Worm (Caenorhabditis elegans): ENCODE measurements around the gene jmjd-3.1.
"Not testable (repeated sequence)": the region's sequence is repeated elsewhere in the genome, so short reads cannot be mapped to it uniquely, and the experiment has no call there.

Gene jmjd-3.1

DNA sequence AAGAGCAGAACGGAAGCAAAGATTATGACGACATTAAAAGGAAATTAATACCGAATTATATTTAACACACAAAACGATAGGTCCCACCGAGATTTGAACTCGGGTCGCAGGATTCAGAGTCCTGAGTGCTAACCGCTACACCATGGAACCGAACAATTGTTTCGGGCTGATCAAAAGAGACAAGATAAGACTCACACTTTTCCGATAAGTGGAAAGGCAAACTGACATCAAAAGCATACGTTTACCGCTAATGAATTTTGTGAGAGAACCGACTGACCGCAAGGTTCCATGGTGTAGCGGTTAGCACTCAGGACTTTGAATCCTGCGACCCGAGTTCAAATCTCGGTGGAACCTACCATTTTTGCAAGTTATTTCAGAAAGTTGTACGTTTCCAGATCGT, 37.9 kb downstream of the jmjd-3.1 start (continued):
- TF ChIP-seq nhr-47 (tag; optimal IDR thresholded peaks at IDR 0.05) = peak; percentile 54
- TF ChIP-seq nhr-90 (tag; optimal IDR thresholded peaks at IDR 0.05; ENCODE audit: poor library complexity) = peak; percentile 72
- TF ChIP-seq zag-1 (tag; optimal IDR thresholded peaks at IDR 0.05) = no peak
- no peak for TF ChIP-seq ceh-8 (GFP tag; optimal IDR thresholded peaks at IDR 0.05)
- peak; percentile 46 for TF ChIP-seq nhr-85 (tag)
- TF ChIP-seq isw-1 (GFP tag; IDR thresholded peaks at IDR 0.05) = no peak
- TF ChIP-seq unc-86 (tag; optimal IDR thresholded peaks at IDR 0.05) = no peak
- TF ChIP-seq skn-1 (tag; optimal IDR thresholded peaks at IDR 0.05) = no peak
- peak; percentile 44 for TF ChIP-seq tbx-2 (tag; optimal IDR thresholded peaks at IDR 0.05)
- TF ChIP-seq lin-15B (tag; optimal IDR thresholded peaks at IDR 0.05) = no peak
- TF ChIP-seq hlh-4 (tag; optimal IDR thresholded peaks at IDR 0.05) = no peak

DNA sequence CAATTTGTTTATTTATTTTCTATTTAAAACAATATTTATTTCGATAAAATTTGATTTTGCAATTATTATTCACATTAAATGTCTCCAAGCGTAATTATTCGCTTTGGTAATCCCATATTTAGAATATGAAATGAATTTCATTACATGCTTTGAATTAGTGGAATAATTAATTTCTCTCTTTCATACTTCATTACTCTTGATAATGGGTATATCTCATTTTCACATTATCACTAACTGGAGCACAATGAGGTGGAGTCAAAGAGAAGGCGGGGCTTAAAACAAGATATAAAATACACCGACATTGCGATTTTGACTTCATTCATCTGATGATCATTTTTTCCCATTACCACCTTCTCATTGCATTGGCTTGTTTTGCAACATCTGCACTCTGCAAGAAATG, 39.8 kb downstream of the jmjd-3.1 start, which contains the start of gene K01A12.4:
Gene K01A12.4 (plus strand): TSS at position 301 of the 400 bp plus-strand sequence.
- TF ChIP-seq ces-1 (GFP tag; optimal IDR thresholded peaks at IDR 0.05); lin-39 (tag; optimal IDR thresholded peaks at IDR 0.05); isw-1 (GFP tag; IDR thresholded peaks at IDR 0.05): not testable (repeated sequence)

DNA sequence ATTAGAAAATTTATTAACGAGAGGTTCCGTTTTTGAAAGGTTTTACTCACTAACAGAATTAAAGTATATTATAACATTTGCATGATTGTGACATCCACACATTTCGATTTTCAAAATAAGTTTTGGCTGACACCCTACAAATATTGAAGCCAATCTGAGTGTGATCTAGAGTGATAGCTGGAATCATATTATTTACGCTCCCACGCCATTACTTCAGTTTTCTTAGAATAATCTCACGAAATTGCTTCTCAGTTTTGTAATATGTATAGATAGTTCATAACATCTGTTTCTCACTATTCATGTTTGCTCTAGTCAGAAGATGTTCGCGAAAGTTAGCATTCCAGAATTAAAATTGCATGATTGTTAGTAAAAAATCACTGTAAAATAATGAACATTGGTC, 41.4 kb downstream of the jmjd-3.1 start:
- TF ChIP-seq dsc-1 (tag; optimal IDR thresholded peaks at IDR 0.05) (peak; percentile 30), fkh-8 (tag; optimal IDR thresholded peaks at IDR 0.05) (peak; percentile 55), lin-39 (tag; optimal IDR thresholded peaks at IDR 0.05) (no peak)

ce11 chrX:8613053-8613452, 42.2 kb downstream of the jmjd-3.1 start, which contains the start of gene K01A12.2:
K01A12.2 (plus strand) TSS chrX:8613353.
- TF ChIP-seq nhr-47 (tag; optimal IDR thresholded peaks at IDR 0.05) (no peak), sptf-1 (tag; optimal IDR thresholded peaks at IDR 0.05) (no peak), skn-1 (tag; optimal IDR thresholded peaks at IDR 0.05) (no peak), unc-62 (GFP tag; optimal IDR thresholded peaks at IDR 0.05) (no peak), tbx-2 (tag; optimal IDR thresholded peaks at IDR 0.05) (no peak), C16A3.4 (tag; optimal IDR thresholded peaks at IDR 0.05) (no peak), efl-1 (optimal IDR thresholded peaks at IDR 0.05) (no peak), efl-1 (GFP tag; optimal IDR thresholded peaks at IDR 0.05 in 1 of 2) (no peak), efl-3 (GFP tag; optimal IDR thresholded peaks at IDR 0.05) (no peak), nhr-11 (tag; optimal IDR thresholded peaks at IDR 0.05) (no peak), swsn-7 (tag; optimal IDR thresholded peaks at IDR 0.05) (no peak), ceh-63 (GFP tag; optimal IDR thresholded peaks at IDR 0.05) (no peak)

DNA sequence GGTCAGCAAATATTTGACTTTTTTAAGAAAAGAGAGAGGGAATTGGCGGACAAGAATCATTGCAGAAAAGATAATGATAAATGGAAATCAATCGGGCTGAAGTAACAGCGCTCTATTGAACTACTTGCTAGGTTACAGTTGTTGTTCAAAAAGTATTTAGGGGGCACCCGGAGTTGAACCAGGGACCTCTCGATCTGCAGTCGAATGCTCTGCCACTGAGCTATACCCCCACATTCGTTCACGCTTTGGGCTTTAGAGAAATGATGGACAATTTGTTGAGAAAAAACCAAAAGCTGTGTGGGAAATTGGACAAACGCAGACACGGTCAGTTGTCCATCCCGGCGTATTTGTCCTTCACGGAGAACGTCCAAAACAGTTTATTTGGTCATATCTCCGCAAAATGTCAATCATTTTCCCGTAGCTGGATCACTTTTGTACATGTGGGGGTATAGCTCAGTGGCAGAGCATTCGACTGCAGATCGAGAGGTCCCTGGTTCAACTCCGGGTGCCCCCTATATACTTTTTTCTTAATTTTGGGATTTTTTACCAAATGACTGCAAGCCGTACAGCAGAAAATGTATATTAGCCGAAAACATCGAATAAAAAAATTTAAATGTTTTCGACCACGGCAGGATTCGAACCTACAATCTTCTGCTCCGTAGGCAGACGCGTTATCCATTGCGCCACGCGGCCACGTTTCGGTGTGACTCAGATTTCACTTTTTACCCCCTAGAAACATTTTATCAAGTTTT, 53.2 kb downstream of the jmjd-3.1 start:
- no peak for TF ChIP-seq pag-3 (tag; optimal IDR thresholded peaks at IDR 0.05; ENCODE audit: borderline replicate concordance, insufficient read depth)
- no peak for TF ChIP-seq tbx-2 (tag; optimal IDR thresholded peaks at IDR 0.05)
- no peak for TF ChIP-seq lin-14 (GFP tag; optimal IDR thresholded peaks at IDR 0.05)
- peak; percentile 27 for TF ChIP-seq nhr-85 (tag)
- TF ChIP-seq vab-15 (tag; optimal IDR thresholded peaks at IDR 0.05) = no peak
- no peak for TF ChIP-seq efl-1 (optimal IDR thresholded peaks at IDR 0.05)
- TF ChIP-seq efl-1 (GFP tag; optimal IDR thresholded peaks at IDR 0.05 in 1 of 2) = peak in 1 of 2 experiments; percentile 80
- TF ChIP-seq dpl-1 (GFP tag; optimal IDR thresholded peaks at IDR 0.05) = no peak
- peak; percentile 8 for TF ChIP-seq nhr-71 (tag; optimal IDR thresholded peaks at IDR 0.05)
- TF ChIP-seq tlp-1 (tag; optimal IDR thresholded peaks at IDR 0.05) = no peak
- TF ChIP-seq ceh-63 (GFP tag; optimal IDR thresholded peaks at IDR 0.05) = no peak
- TF ChIP-seq C34B4.2 (tag; optimal IDR thresholded peaks at IDR 0.05) = no peak
- TF ChIP-seq ceh-8 (GFP tag; optimal IDR thresholded peaks at IDR 0.05) = no peak
- no peak for TF ChIP-seq nhr-12 (tag; optimal IDR thresholded peaks at IDR 0.05)
- no peak for TF ChIP-seq skn-1 (tag; optimal IDR thresholded peaks at IDR 0.05)
- no peak for TF ChIP-seq lin-39 (tag; optimal IDR thresholded peaks at IDR 0.05)
- TF ChIP-seq C04F5.9 (tag; optimal IDR thresholded peaks at IDR 0.05) = no peak
- peak; percentile 45 for TF ChIP-seq rnt-1 (tag; optimal IDR thresholded peaks at IDR 0.05)
- TF ChIP-seq elt-3 (tag; optimal IDR thresholded peaks at IDR 0.05) = no peak
- TF ChIP-seq mep-1 (tag; optimal IDR thresholded peaks at IDR 0.05) = no peak
- TF ChIP-seq lin-35 (GFP tag; optimal IDR thresholded peaks at IDR 0.05) = no peak
- no peak for TF ChIP-seq fkh-10 (GFP tag; optimal IDR thresholded peaks at IDR 0.05)
- TF ChIP-seq fos-1 (tag; optimal IDR thresholded peaks at IDR 0.05) = no peak
- no peak for TF ChIP-seq alr-1 (tag; optimal IDR thresholded peaks at IDR 0.05; ENCODE audit: borderline replicate concordance)
- TF ChIP-seq dsc-1 (tag; optimal IDR thresholded peaks at IDR 0.05) = no peak
- TF ChIP-seq F16B12.6 (tag; optimal IDR thresholded peaks at IDR 0.05) = no peak
- TF ChIP-seq nhr-19 (GFP tag; conservative IDR thresholded peaks at IDR 0.05) = no peak; the same call in 1 of the 2 replicates
